Worm (Caenorhabditis elegans): ENCODE data around the gene C18A11.4.

Gene C18A11.4

ce11 chrX:8078374-8078773 is 33.1 kb downstream of the C18A11.4 start:
- TF ChIP-seq nhr-80 (tag; optimal IDR thresholded peaks at IDR 0.05) (peak; percentile 54), nfyb-1 (GFP tag; IDR thresholded peaks at IDR 0.05) (no peak)

ce11 chrX:8078899-8079298 is 33.6 kb downstream of the C18A11.4 start:
- TF ChIP-seq ceh-91 (GFP tag; IDR thresholded peaks at IDR 0.05): no peak
- TF ChIP-seq C17E4.6 (GFP tag; IDR thresholded peaks at IDR 0.05): no peak

ce11 chrX:8082703-8083102 is 37.4 kb downstream of the C18A11.4 start:
- TF ChIP-seq lsy-27 (tag; optimal IDR thresholded peaks at IDR 0.05; ENCODE audit: borderline replicate concordance, insufficient read depth): no peak
- TF ChIP-seq fkh-3 (tag; optimal IDR thresholded peaks at IDR 0.05): no peak
- TF ChIP-seq ztf-28 (GFP tag; IDR thresholded peaks at IDR 0.05): no peak
- TF ChIP-seq rec-8 (tag; optimal IDR thresholded peaks at IDR 0.05): no peak
- TF ChIP-seq tbp1 (GFP tag; optimal IDR thresholded peaks at IDR 0.05): no peak
- TF ChIP-seq die-1 (tag; optimal IDR thresholded peaks at IDR 0.05): no peak
- TF ChIP-seq Y53F4B.3 (GFP tag; IDR thresholded peaks at IDR 0.05): no peak

ce11 chrX:8083330-8083729 is 38.0 kb downstream of the C18A11.4 start:
- TF ChIP-seq him-1 (tag; optimal IDR thresholded peaks at IDR 0.05) (no peak), snpc-3.4 (tag; optimal IDR thresholded peaks at IDR 0.05) (no peak), sea-2 (GFP tag; IDR thresholded peaks at IDR 0.05) (no peak), attf-3 (GFP tag; conservative IDR thresholded peaks at IDR 0.05) (no peak), hrde-1 (tag; optimal IDR thresholded peaks at IDR 0.05; ENCODE audit: borderline replicate concordance) (no peak), nhr-179 (tag; optimal IDR thresholded peaks at IDR 0.05) (no peak), F57A8.1 (GFP tag; optimal IDR thresholded peaks at IDR 0.05) (no peak), F39B2.1 (GFP tag; IDR thresholded peaks at IDR 0.05) (no peak), C17E4.6 (GFP tag; IDR thresholded peaks at IDR 0.05) (no peak), ama-1 (optimal IDR thresholded peaks at IDR 0.05) (no peak), ama-1 (GFP tag; optimal IDR thresholded peaks at IDR 0.05) (no peak)

- no peak for TF ChIP-seq let-526 (GFP tag; IDR thresholded peaks at IDR 0.05)
- 0 out of 2 replicates have a peak, but pooled peaks have one; percentile 38 for TF ChIP-seq nfyb-1 (GFP tag; IDR thresholded peaks at IDR 0.05)
- peak; percentile 27 for TF ChIP-seq ceh-27 (GFP tag; optimal IDR thresholded peaks at IDR 0.05)
- TF ChIP-seq zfh-2 (GFP tag; conservative IDR thresholded peaks at IDR 0.05): no peak
- TF ChIP-seq lin-40 (tag; optimal IDR thresholded peaks at IDR 0.05): peak; percentile 66
- no peak for TF ChIP-seq F52B5.7 (tag; optimal IDR thresholded peaks at IDR 0.05)
- peak; percentile 22 for TF ChIP-seq madf-10 (tag; optimal IDR thresholded peaks at IDR 0.05)
- TF ChIP-seq gei-17 (GFP tag; optimal IDR thresholded peaks at IDR 0.05): peak; percentile 44
- TF ChIP-seq C06A6.2 (GFP tag; conservative IDR thresholded peaks at IDR 0.05): peak; percentile 48; the same call in 1 of the 2 replicates
- no peak for TF ChIP-seq sea-2 (GFP tag; IDR thresholded peaks at IDR 0.05)
- TF ChIP-seq let-607 (tag; optimal IDR thresholded peaks at IDR 0.05): peak in 1 of 2 experiments; percentile 20
- peak; percentile 26 for TF ChIP-seq tbp1 (GFP tag; optimal IDR thresholded peaks at IDR 0.05)
- TF ChIP-seq nhr-90 (tag; optimal IDR thresholded peaks at IDR 0.05): peak; percentile 33
- no peak for TF ChIP-seq nhr-179 (tag; optimal IDR thresholded peaks at IDR 0.05)
- peak; percentile 8 for TF ChIP-seq ets-4 (GFP tag; optimal IDR thresholded peaks at IDR 0.05)
- TF ChIP-seq snpc-1.3 (tag; optimal IDR thresholded peaks at IDR 0.05; ENCODE audit: insufficient read depth): no peak
- TF ChIP-seq F39B2.1 (GFP tag; IDR thresholded peaks at IDR 0.05): no peak
- TF ChIP-seq attf-5 (GFP tag; optimal IDR thresholded peaks at IDR 0.05): peak; percentile 58
- no peak for TF ChIP-seq Y67H2A.10 (GFP tag; conservative IDR thresholded peaks at IDR 0.05)
- TF ChIP-seq Y56A3A.18 (GFP tag; IDR thresholded peaks at IDR 0.05): no peak
- no peak for TF ChIP-seq pha-4 (tag; optimal IDR thresholded peaks at IDR 0.05)
- TF ChIP-seq repo-1 (tag; optimal IDR thresholded peaks at IDR 0.05): peak; percentile 33
- TF ChIP-seq dox-1 (GFP tag; IDR thresholded peaks at IDR 0.05): peak; percentile 63; the same call in 1 of the 2 replicates
- no peak for TF ChIP-seq nfya-2 (GFP tag; IDR thresholded peaks at IDR 0.05)
- peak; percentile 64 for TF ChIP-seq nhr-80 (tag; optimal IDR thresholded peaks at IDR 0.05)
- no peak for TF ChIP-seq cebp-2 (GFP tag; IDR thresholded peaks at IDR 0.05)
- peak; percentile 70 for TF ChIP-seq ztf-26 (tag; optimal IDR thresholded peaks at IDR 0.05)
Observed at ce11 chrX:8083919-8084318, 38.6 kb downstream of the C18A11.4 start, which contains the start of gene K07E3.4. TSS of gene K07E3.4 (minus strand) at chrX:8084018.
